Fruit fly (Drosophila melanogaster) whole organism, embryonic: Measurements from ENCODE around the gene Polr1C.

Source experiments
- BEAF-32 ChIP-seq: fragments of 200-800 bp; sonication (Bioruptor generic); optimal IDR thresholded peaks from 3 replicates; lab custom pipeline; 2017; ENCODE audit warnings: missing biosample characterization, missing genetic modification characterization, mild to moderate bottlenecking, moderate library complexity, missing genetic modification reagents
- Blimp-1 ChIP-seq: fragments of 200-800 bp; sonication (Bioruptor generic); optimal IDR thresholded peaks from 3 replicates; lab custom pipeline; 2018; ENCODE audit warnings: missing biosample characterization, missing genetic modification characterization, mild to moderate bottlenecking, moderate library complexity, missing genetic modification reagents
- C15 ChIP-seq: fragments of 200-800 bp; sonication (Bioruptor generic); IDR thresholded peaks from 3 replicates; pipeline ENCODE4 v1.3.6; 2022; ENCODE audit warnings: missing biosample characterization, missing genetic modification characterization
- CG10366 ChIP-seq: fragments of 200-800 bp; sonication (Bioruptor generic); IDR thresholded peaks from 2 replicates; pipeline ENCODE4 v1.3.6; 2022; ENCODE audit warnings: missing biosample characterization, missing genetic modification characterization
- CG12391 ChIP-seq: fragments of 200-800 bp; sonication (Bioruptor generic); optimal IDR thresholded peaks from 3 replicates; lab custom pipeline; 2018; ENCODE audit warnings: missing biosample characterization, mild to moderate bottlenecking, missing genetic modification characterization, moderate library complexity
- CG12659 ChIP-seq: fragments of 200-800 bp; sonication (Bioruptor generic); optimal IDR thresholded peaks from 3 replicates; lab custom pipeline; 2017; ENCODE audit warnings: mild to moderate bottlenecking, missing biosample characterization, missing genetic modification reagents, missing genetic modification characterization
- CG12744 ChIP-seq: fragments of 200-800 bp; sonication (Bioruptor generic); optimal IDR thresholded peaks from 2 replicates; lab custom pipeline; 2016; ENCODE audit warnings: missing biosample characterization, missing genetic modification characterization
- CG13624 ChIP-seq: fragments of 200-800 bp; sonication (Bioruptor generic); optimal IDR thresholded peaks from 2 replicates; lab custom pipeline; 2016; ENCODE audit warnings: missing biosample characterization, missing genetic modification characterization
- CG14667 ChIP-seq: fragments of 200-800 bp; sonication (Bioruptor generic); IDR thresholded peaks from 2 replicates; pipeline ENCODE4 v1.3.6; 2022; ENCODE audit warnings: missing biosample characterization, missing genetic modification characterization
- CG15479 ChIP-seq: fragments of 200-800 bp; sonication (Bioruptor generic); optimal IDR thresholded peaks from 3 replicates; lab custom pipeline; 2019; ENCODE audit warnings: missing biosample characterization, mild to moderate bottlenecking, missing genetic modification characterization, moderate library complexity
- CG15514 ChIP-seq: fragments of 200-800 bp; sonication (Bioruptor generic); optimal IDR thresholded peaks from 3 replicates; lab custom pipeline; 2017; ENCODE audit warnings: missing biosample characterization, missing genetic modification characterization, mild to moderate bottlenecking, moderate library complexity, missing genetic modification reagents
- CG17186 ChIP-seq: fragments of 200-800 bp; sonication (Bioruptor generic); optimal IDR thresholded peaks from 3 replicates; lab custom pipeline; 2017; ENCODE audit warnings: missing biosample characterization, missing genetic modification reagents, missing genetic modification characterization
- CG17568 ChIP-seq: fragments of 200-800 bp; sonication (Bioruptor generic); optimal IDR thresholded peaks from 2 replicates; lab custom pipeline; 2018; ENCODE audit warnings: missing biosample characterization, mild to moderate bottlenecking, missing genetic modification characterization, moderate library complexity
- CG2712 ChIP-seq: fragments of 200-800 bp; optimal IDR thresholded peaks from 3 replicates; lab custom pipeline; 2019; ENCODE audit warnings: missing biosample characterization, mild to moderate bottlenecking, missing genetic modification characterization, moderate library complexity
- CG33213 ChIP-seq: fragments of 200-800 bp; sonication (Bioruptor generic); optimal IDR thresholded peaks from 3 replicates; lab custom pipeline; 2016; ENCODE audit warnings: missing biosample characterization, missing genetic modification characterization
- CG34422 ChIP-seq: fragments of 200-800 bp; sonication (Bioruptor generic); IDR thresholded peaks from 3 replicates; pipeline ENCODE4 v1.3.6; 2022; ENCODE audit warnings: missing biosample characterization, missing genetic modification characterization
- CG3995 ChIP-seq: fragments of 200-800 bp; sonication (Bioruptor generic); optimal IDR thresholded peaks from 3 replicates; lab custom pipeline; 2016; ENCODE audit warnings: missing biosample characterization, missing genetic modification characterization
- CG4360 ChIP-seq: fragments of 200-800 bp; sonication (Bioruptor generic); IDR thresholded peaks from 2 replicates; pipeline ENCODE4 v1.3.6; 2022; ENCODE audit warnings: missing biosample characterization, missing genetic modification characterization
- CG7745 ChIP-seq: fragments of 200-800 bp; sonication (Bioruptor generic); optimal IDR thresholded peaks from 2 replicates; lab custom pipeline; 2018; ENCODE audit warnings: missing biosample characterization, mild to moderate bottlenecking, missing genetic modification characterization, moderate library complexity
- CG8388 ChIP-seq: fragments of 200-800 bp; sonication (Bioruptor generic); optimal IDR thresholded peaks from 2 replicates; lab custom pipeline; 2019; ENCODE audit warnings: missing biosample characterization, mild to moderate bottlenecking, missing genetic modification characterization, moderate library complexity
- CG9797 ChIP-seq: fragments of 200-800 bp; sonication (Bioruptor generic); optimal IDR thresholded peaks from 3 replicates; lab custom pipeline; 2018; ENCODE audit warnings: missing biosample characterization, mild to moderate bottlenecking, missing genetic modification characterization
- D19B ChIP-seq: fragments of 200-800 bp; sonication (Bioruptor generic); optimal IDR thresholded peaks from 2 replicates; lab custom pipeline; 2017; ENCODE audit warnings: missing biosample characterization, mild to moderate bottlenecking, missing genetic modification characterization
- Dp ChIP-seq: fragments of 200-800 bp; sonication (Bioruptor generic); optimal IDR thresholded peaks from 2 replicates; lab custom pipeline; 2018; ENCODE audit warnings: missing biosample characterization, mild to moderate bottlenecking, missing genetic modification characterization, moderate library complexity
- E2f2 ChIP-seq: fragments of 200-800 bp; sonication (Bioruptor generic); IDR thresholded peaks from 2 replicates; pipeline ENCODE4 v1.3.6; 2022; ENCODE audit warnings: missing biosample characterization, missing genetic modification characterization
- HLH3B ChIP-seq: fragments of 200-800 bp; sonication (Bioruptor generic); IDR thresholded peaks from 2 replicates; pipeline ENCODE4 v1.3.6; 2022; ENCODE audit warnings: missing biosample characterization, missing genetic modification characterization
- HmgZ ChIP-seq: fragments of 200-800 bp; sonication (Bioruptor generic); optimal IDR thresholded peaks from 2 replicates; lab custom pipeline; 2018; ENCODE audit warnings: missing biosample characterization, mild to moderate bottlenecking, missing genetic modification characterization
- MESR4 ChIP-seq: fragments of 200-800 bp; sonication (Bioruptor generic); optimal IDR thresholded peaks from 2 replicates; lab custom pipeline; 2018; ENCODE audit warnings: missing biosample characterization, mild to moderate bottlenecking, missing genetic modification characterization, moderate library complexity
- Med ChIP-seq: fragments of 200-800 bp; sonication (Bioruptor generic); peaks from one replicate; lab custom pipeline; 2016; ENCODE audit warnings: missing biosample characterization, missing genetic modification characterization, mild to moderate bottlenecking, inconsistent platforms, moderate library complexity
- Neu2 ChIP-seq: fragments of 200-800 bp; sonication (Bioruptor generic); optimal IDR thresholded peaks from 3 replicates; lab custom pipeline; 2016; ENCODE audit warnings: missing biosample characterization, missing genetic modification characterization, borderline replicate concordance
- PHDP ChIP-seq: fragments of 200-800 bp; sonication (Bioruptor generic); optimal IDR thresholded peaks from 3 replicates; lab custom pipeline; 2018; ENCODE audit warnings: missing biosample characterization, mild to moderate bottlenecking, missing genetic modification characterization, moderate library complexity
- Ptx1 ChIP-seq: fragments of 200-800 bp; sonication (Bioruptor generic); IDR thresholded peaks from 2 replicates; pipeline ENCODE4 v1.3.6; 2022; ENCODE audit warnings: missing biosample characterization, missing genetic modification characterization
- Sin3A ChIP-seq: fragments of >200 bp; optimal IDR thresholded peaks from 2 replicates; lab custom pipeline; 2018
- Tbp ChIP-seq: fragments of >200 bp; optimal IDR thresholded peaks from 2 replicates; lab custom pipeline; 2018; ENCODE audit warnings: missing biosample characterization, missing genetic modification characterization
- Xrp1 ChIP-seq: fragments of 200-800 bp; sonication (Bioruptor generic); IDR thresholded peaks from 2 replicates; pipeline ENCODE4 v1.3.6; 2022; ENCODE audit warnings: missing biosample characterization, missing genetic modification characterization
- YL-1 ChIP-seq: fragments of 200-800 bp; sonication (Bioruptor generic); optimal IDR thresholded peaks from 3 replicates; lab custom pipeline; 2017; ENCODE audit warnings: missing biosample characterization, mild to moderate bottlenecking, missing genetic modification characterization
- az2 ChIP-seq: fragments of 200-800 bp; sonication (Bioruptor generic); optimal IDR thresholded peaks from 3 replicates; lab custom pipeline; 2016; ENCODE audit warnings: missing biosample characterization, missing genetic modification characterization
- bsh ChIP-seq, 2 experiments: fragments of 200-800 bp; sonication (Bioruptor generic); optimal IDR thresholded peaks; 2 replicates each; lab custom pipeline; 2017 to 2018; ENCODE audit warnings: mild to moderate bottlenecking in 2 of 2, missing biosample characterization in 2 of 2, missing genetic modification characterization in 2 of 2, moderate library complexity in 1 of 2
- cg ChIP-seq: fragments of 200-800 bp; sonication (Bioruptor generic); optimal IDR thresholded peaks from 3 replicates; lab custom pipeline; 2019; ENCODE audit warnings: missing biosample characterization, mild to moderate bottlenecking, missing genetic modification characterization, moderate library complexity
- crp ChIP-seq, 2 experiments: fragments of 200-800 bp; sonication (Bioruptor generic); optimal IDR thresholded peaks; 2 replicates in 1 of 2; 3 replicates in 1 of 2; lab custom pipeline; 2017; ENCODE audit warnings: missing biosample characterization in 2 of 2, missing genetic modification characterization in 2 of 2, mild to moderate bottlenecking in 1 of 2, moderate library complexity in 1 of 2
- fd96Cb ChIP-seq: fragments of 200-800 bp; sonication (Bioruptor generic); optimal IDR thresholded peaks from 2 replicates; lab custom pipeline; 2018; ENCODE audit warnings: missing biosample characterization, mild to moderate bottlenecking, missing genetic modification characterization, moderate library complexity
- lab ChIP-seq: fragments of 200-800 bp; sonication (Bioruptor generic); optimal IDR thresholded peaks from 3 replicates; lab custom pipeline; 2017; ENCODE audit warnings: missing biosample characterization, missing genetic modification characterization, mild to moderate bottlenecking, moderate library complexity, missing genetic modification reagents
- lilli ChIP-seq: fragments of 200-800 bp; sonication (Bioruptor generic); optimal IDR thresholded peaks from 3 replicates; lab custom pipeline; 2016; ENCODE audit warnings: missing biosample characterization, missing genetic modification characterization
- nmo ChIP-seq: fragments of 200-800 bp; sonication (Bioruptor generic); optimal IDR thresholded peaks from 2 replicates; lab custom pipeline; 2018; ENCODE audit warnings: missing biosample characterization, mild to moderate bottlenecking, missing genetic modification characterization, moderate library complexity
- oc ChIP-seq: fragments of 200-800 bp; sonication (Bioruptor generic); optimal IDR thresholded peaks from 2 replicates; lab custom pipeline; 2018; ENCODE audit warnings: missing biosample characterization, mild to moderate bottlenecking, missing genetic modification characterization, moderate library complexity
- p53 ChIP-seq: fragments of 200-800 bp; sonication (Bioruptor generic); optimal IDR thresholded peaks from 2 replicates; lab custom pipeline; 2016; ENCODE audit warnings: missing biosample characterization, missing genetic modification characterization
- pnt ChIP-seq: fragments of 200-800 bp; sonication (Bioruptor generic); optimal IDR thresholded peaks from 3 replicates; lab custom pipeline; 2016; ENCODE audit warnings: missing biosample characterization, missing genetic modification characterization
- pzg ChIP-seq: fragments of 200-800 bp; sonication (Bioruptor generic); optimal IDR thresholded peaks from 3 replicates; lab custom pipeline; 2018; ENCODE audit warnings: missing biosample characterization, mild to moderate bottlenecking, missing genetic modification characterization, moderate library complexity
- row ChIP-seq: fragments of 200-800 bp; sonication (Bioruptor generic); IDR thresholded peaks from 3 replicates; pipeline ENCODE4 v1.3.6; 2022; ENCODE audit warnings: missing biosample characterization, missing genetic modification characterization
- stwl ChIP-seq: fragments of 200-800 bp; sonication (Bioruptor generic); optimal IDR thresholded peaks from 3 replicates; lab custom pipeline; 2018; ENCODE audit warnings: missing biosample characterization, mild to moderate bottlenecking, missing genetic modification characterization, moderate library complexity
- z ChIP-seq: fragments of 200-800 bp; sonication (Bioruptor generic); IDR thresholded peaks from 3 replicates; pipeline ENCODE4 v1.3.6; 2022; ENCODE audit warnings: missing biosample characterization, missing genetic modification characterization

The Polr1C gene

dm6 chr2L:4965420-4965819, 3.4 kb upstream of the Polr1C start, which contains the start of gene CG34125 (continued):
- TF ChIP-seq Tbp (no peak), fd96Cb (tag; lab: Kevin White, UChicago) (no peak), E2f2 (0 out of 2 replicates have a peak, but pooled peaks have one; percentile 22), row (GFP tag; lab: Robert Waterston, UW) (peak; percentile 86), p53 (GFP tag; lab: Kevin White, UChicago) (no peak), CG2712 (no peak), CG13624 (GFP tag; lab: Kevin White, UChicago) (peak; percentile 5), MESR4 (GFP tag; lab: Kevin White, UChicago) (peak; percentile 13), pzg (GFP tag; lab: Kevin White, UChicago) (peak; percentile 33), Sin3A (lab: Kevin White, UChicago) (no peak), Xrp1 (GFP tag; lab: Robert Waterston, UW) (peak; percentile 34; the same call in 1 of the 2 replicates), az2 (GFP tag; lab: Kevin White, UChicago) (peak; percentile 6), CG3995 (GFP tag; lab: Kevin White, UChicago) (peak; percentile 53), HLH3B (no peak), CG12391 (tag; lab: Kevin White, UChicago) (no peak), CG17568 (GFP tag; lab: Kevin White, UChicago) (no peak), CG15514 (GFP tag; lab: Kevin White, UChicago) (peak; percentile 81), CG7745 (tag; lab: Kevin White, UChicago) (no peak), pnt (no peak), lilli (no peak), nmo (no peak), C15 (no peak), D19B (GFP tag; lab: Kevin White, UChicago) (no peak), CG33213 (GFP tag; lab: Kevin White, UChicago) (no peak), Ptx1 (no peak), CG10366 (0 out of 2 replicates have a peak, but pooled peaks have one; percentile 10), PHDP (tag; lab: Kevin White, UChicago) (no peak)

dm6 chr2L:4965923-4966322, 2.9 kb upstream of the Polr1C start:
- TF ChIP-seq Blimp-1: no peak
- peak; percentile 68 for TF ChIP-seq Med (GFP tag; lab: Kevin White, UChicago)
- TF ChIP-seq z (GFP tag; lab: Robert Waterston, UW): 0 out of 3 replicates have a peak, but pooled peaks have one; percentile 57
- TF ChIP-seq CG17186 (GFP tag; lab: Kevin White, UChicago): no peak
- TF ChIP-seq, all 482 proteins: peak for 2

dm6 chr2L:4967511-4967910, 1.3 kb upstream of the Polr1C start, which contains the start of gene eIF3i:
TSS of gene eIF3i (minus strand) at chr2L:4967775.
- TF ChIP-seq CG15479 (peak; percentile 28), bsh (GFP tag; optimal IDR thresholded peaks at IDR 0.05; lab: Kevin White, UChicago) (no peak), BEAF-32 (peak; percentile 17), lab (GFP tag; lab: Kevin White, UChicago) (no peak), Neu2 (GFP tag; lab: Kevin White, UChicago) (no peak), YL-1 (GFP tag; lab: Kevin White, UChicago) (peak; percentile 51), CG12744 (GFP tag; lab: Kevin White, UChicago) (no peak), CG9797 (GFP tag; lab: Kevin White, UChicago) (peak; percentile 64), cg (GFP tag; lab: Kevin White, UChicago) (no peak), HmgZ (tag; lab: Kevin White, UChicago) (peak; percentile 38), CG14667 (GFP tag; lab: Robert Waterston, UW) (no peak), CG8388 (GFP tag; lab: Kevin White, UChicago) (no peak), oc (tag; lab: Kevin White, UChicago) (no peak), crp (GFP tag; optimal IDR thresholded peaks at IDR 0.05; lab: Kevin White, UChicago) (no peak), stwl (tag; lab: Kevin White, UChicago) (peak; percentile 11), CG12659 (no peak), Dp (GFP tag; lab: Kevin White, UChicago) (peak; percentile 18), CG4360 (0 out of 2 replicates have a peak, but pooled peaks have one; percentile 33), CG34422 (GFP tag; lab: Robert Waterston, UW) (peak; percentile 49; the same call in 1 of the 3 replicates)
